Worm (Caenorhabditis elegans): Measurements from ENCODE around the gene ntl-2.

- TF ChIP-seq lin-39 (tag; optimal IDR thresholded peaks at IDR 0.05) = no peak
- TF ChIP-seq zag-1 (tag; optimal IDR thresholded peaks at IDR 0.05) = no peak
- TF ChIP-seq snpc-4 (tag; optimal IDR thresholded peaks at IDR 0.05) = no peak
- TF ChIP-seq nhr-237 (tag; optimal IDR thresholded peaks at IDR 0.05) = no peak
- no peak for TF ChIP-seq nhr-77 (tag; optimal IDR thresholded peaks at IDR 0.05)
- TF ChIP-seq nhr-76 (tag; optimal IDR thresholded peaks at IDR 0.05) = no peak
- no peak for TF ChIP-seq mxl-3 (GFP tag; optimal IDR thresholded peaks at IDR 0.05)
- no peak for TF ChIP-seq ces-1 (GFP tag; optimal IDR thresholded peaks at IDR 0.05)
- no peak for TF ChIP-seq lin-13 (GFP tag; optimal IDR thresholded peaks at IDR 0.05)
- no peak for TF ChIP-seq ztf-11 (tag; optimal IDR thresholded peaks at IDR 0.05)
- no peak for TF ChIP-seq mdl-1 (tag; optimal IDR thresholded peaks at IDR 0.05)
- no peak for TF ChIP-seq lsy-2 (tag; optimal IDR thresholded peaks at IDR 0.05)
- no peak for TF ChIP-seq mep-1 (tag; optimal IDR thresholded peaks at IDR 0.05)
Measured at ce11 chrII:4374885-4375284, 1.4 kb downstream of the ntl-2 start.
